Worm (Caenorhabditis elegans): Measurements from ENCODE around the gene set-30.
A peak's percentile ranks its signal among the peaks of the same experiment; 100 is the strongest.

DNA sequence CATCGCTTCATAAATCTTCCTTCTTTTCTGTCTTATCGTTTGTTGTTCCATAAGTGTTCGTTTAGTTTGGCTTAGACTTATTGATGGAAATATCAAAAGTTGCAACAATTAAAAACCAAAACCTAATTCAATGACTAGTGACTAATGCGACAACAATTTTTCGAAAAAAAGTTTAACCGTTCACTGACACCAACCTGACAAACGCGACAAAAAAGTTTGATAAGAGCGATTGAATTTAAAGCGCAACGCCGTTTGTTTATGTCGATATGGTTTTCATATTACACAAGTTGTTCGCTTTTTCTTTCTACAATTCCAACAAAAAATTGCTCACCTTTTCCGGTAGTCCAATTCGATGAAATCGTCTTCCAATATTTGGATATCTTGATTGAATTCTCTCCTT is 20.0 kb upstream of the set-30 start:
- TF ChIP-seq gei-17 (GFP tag; optimal IDR thresholded peaks at IDR 0.05) (no peak), snpc-1.1 (tag; optimal IDR thresholded peaks at IDR 0.05; ENCODE audit: insufficient read depth) (no peak), nfya-1 (tag; optimal IDR thresholded peaks at IDR 0.05; ENCODE audit: borderline replicate concordance, insufficient read depth) (no peak), somi-1 (GFP tag; optimal IDR thresholded peaks at IDR 0.05) (no peak), unc-62 (GFP tag; optimal IDR thresholded peaks at IDR 0.05) (no peak), egrh-3 (GFP tag; IDR thresholded peaks at IDR 0.05) (no peak), nhr-80 (tag; optimal IDR thresholded peaks at IDR 0.05) (peak; percentile 64), snpc-4 (GFP tag; optimal IDR thresholded peaks at IDR 0.05) (no peak), snpc-4 (tag; optimal IDR thresholded peaks at IDR 0.05) (no peak), F10E7.11 (tag; optimal IDR thresholded peaks at IDR 0.05) (no peak), F57C9.4 (tag; optimal IDR thresholded peaks at IDR 0.05) (no peak), F23B12.7 (tag; optimal IDR thresholded peaks at IDR 0.05; ENCODE audit: insufficient read depth) (no peak), hmg-20 (GFP tag; IDR thresholded peaks at IDR 0.05) (no peak), pbrm-1 (GFP tag; IDR thresholded peaks at IDR 0.05) (no peak), xnd-1 (tag; optimal IDR thresholded peaks at IDR 0.05) (no peak)

All from whole organism, young adult.